Worm (Caenorhabditis elegans) whole organism, early embryonic: ENCODE results near the gene ppfr-4.
"Not testable (repeated sequence)": the region's sequence is repeated elsewhere in the genome, so short reads cannot be mapped to it uniquely, and the experiment has no call there.

Experiments used
- B0310.2 ChIP-seq: sonication (generic microtip); optimal IDR thresholded peaks from 2 replicates; lab custom pipeline; 2016; ENCODE audit warnings: mild to moderate bottlenecking, missing genetic modification characterization, missing compliant biosample characterization
- F13C5.2 ChIP-seq: sonication (generic microtip); optimal IDR thresholded peaks from 2 replicates; lab custom pipeline; 2017; ENCODE audit warnings: mild to moderate bottlenecking, missing genetic modification characterization, inconsistent platforms, missing compliant biosample characterization
- aly-1 ChIP-seq: sonication (generic microtip); optimal IDR thresholded peaks from 2 replicates; lab custom pipeline; 2016; ENCODE audit warnings: missing genetic modification characterization, missing compliant biosample characterization
- ama-1 ChIP-seq: fragments of 150-350 bp; optimal IDR thresholded peaks from 2 replicates; lab custom pipeline; 2014
- ceh-13 ChIP-seq: fragments of 200-800 bp; sonication (Bioruptor generic); optimal IDR thresholded peaks from 2 replicates; lab custom pipeline; 2018; ENCODE audit warnings: mild to moderate bottlenecking, missing genetic modification characterization, missing compliant biosample characterization
- ceh-36 ChIP-seq: sonication (generic microtip); optimal IDR thresholded peaks from 2 replicates; lab custom pipeline; 2016; ENCODE audit warnings: missing genetic modification characterization, inconsistent platforms, missing compliant biosample characterization
- ets-7 ChIP-seq: sonication (generic microtip); optimal IDR thresholded peaks from 2 replicates; lab custom pipeline; 2016; ENCODE audit warnings: missing genotype, missing genetic modification characterization, missing compliant biosample characterization
- flt-1 ChIP-seq: fragments of 200-800 bp; sonication (Bioruptor generic); IDR thresholded peaks from 2 replicates; pipeline ENCODE4 v1.3.6; 2022; ENCODE audit warnings: missing genetic modification characterization, missing compliant biosample characterization
- hmbx-1 ChIP-seq: sonication (generic microtip); optimal IDR thresholded peaks from 2 replicates; lab custom pipeline; 2016; ENCODE audit warnings: mild to moderate bottlenecking, missing genetic modification characterization, missing compliant biosample characterization
- hmg-4 ChIP-seq: fragments of 200-800 bp; sonication (Bioruptor generic); optimal IDR thresholded peaks from 2 replicates; lab custom pipeline; 2018; ENCODE audit warnings: mild to moderate bottlenecking, missing genetic modification characterization, missing compliant biosample characterization
- hnd-1 ChIP-seq: sonication (generic microtip); optimal IDR thresholded peaks from 2 replicates; lab custom pipeline; 2016; ENCODE audit warnings: missing genetic modification characterization, missing compliant biosample characterization
- pes-1 ChIP-seq: fragments of 200-800 bp; sonication (Bioruptor generic); IDR thresholded peaks from 2 replicates; pipeline ENCODE4 v1.3.6; 2022; ENCODE audit warnings: missing genetic modification reagents, missing genetic modification characterization, missing compliant biosample characterization
- scrt-1 ChIP-seq: fragments of 200-800 bp; sonication (Bioruptor generic); IDR thresholded peaks from 2 replicates; pipeline ENCODE4 v1.3.6; 2022; ENCODE audit warnings: missing genetic modification characterization, missing compliant biosample characterization
- sea-1 ChIP-seq: fragments of 200-800 bp; sonication (Bioruptor generic); conservative IDR thresholded peaks from 2 replicates; pipeline ENCODE4 v1.3.6; 2022; ENCODE audit warnings: missing genetic modification characterization, missing compliant biosample characterization
- tbx-11 ChIP-seq: fragments of 200-800 bp; sonication (Bioruptor generic); IDR thresholded peaks from 2 replicates; pipeline ENCODE4 v1.3.6; 2022; ENCODE audit warnings: missing genetic modification characterization, missing compliant biosample characterization
- tbx-37 ChIP-seq: fragments of 200-800 bp; sonication (Bioruptor generic); conservative IDR thresholded peaks from 2 replicates; pipeline ENCODE4 v1.3.6; 2022; ENCODE audit warnings: missing genetic modification reagents, missing genetic modification characterization, missing compliant biosample characterization
- tra-4 ChIP-seq: sonication (generic microtip); optimal IDR thresholded peaks from 2 replicates; lab custom pipeline; 2017; ENCODE audit warnings: missing genetic modification characterization, missing compliant biosample characterization

ppfr-4 gene

DNA sequence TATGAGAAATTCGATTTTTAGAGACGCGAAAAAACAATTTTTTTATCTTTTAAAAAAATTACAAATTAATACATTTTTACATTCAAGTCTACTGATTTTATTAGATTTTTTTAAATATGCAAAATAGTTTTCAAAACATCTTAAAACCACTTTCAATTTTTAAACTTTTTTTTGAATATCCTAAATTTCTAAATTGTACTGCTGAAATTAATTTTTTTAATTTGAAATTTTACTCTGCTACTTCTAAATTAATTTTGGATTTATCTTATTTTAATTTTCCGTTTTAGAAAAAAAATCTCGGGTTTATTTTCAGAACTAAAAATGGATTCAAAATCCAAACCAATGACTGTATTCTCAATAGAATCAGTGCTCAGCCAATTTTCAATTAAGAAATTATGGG is 40.7 kb upstream of the ppfr-4 start, which contains the start of gene Y71H2B.8:
Gene Y71H2B.8 (plus strand): TSS at position 301 of the 400 bp plus-strand sequence.
- no peak for TF ChIP-seq ceh-36
- TF ChIP-seq flt-1, result no peak
- no peak for TF ChIP-seq F13C5.2
- TF ChIP-seq tra-4, result no peak
- no peak for TF ChIP-seq hmbx-1 (tag; lab: Kevin White, UChicago)
- no peak for TF ChIP-seq aly-1
- TF ChIP-seq hmg-4 (GFP tag; lab: Kevin White, UChicago), result no peak
- no peak for TF ChIP-seq scrt-1 (GFP tag; lab: Robert Waterston, UW)
- no peak for TF ChIP-seq sea-1 (GFP tag; lab: Robert Waterston, UW)

DNA sequence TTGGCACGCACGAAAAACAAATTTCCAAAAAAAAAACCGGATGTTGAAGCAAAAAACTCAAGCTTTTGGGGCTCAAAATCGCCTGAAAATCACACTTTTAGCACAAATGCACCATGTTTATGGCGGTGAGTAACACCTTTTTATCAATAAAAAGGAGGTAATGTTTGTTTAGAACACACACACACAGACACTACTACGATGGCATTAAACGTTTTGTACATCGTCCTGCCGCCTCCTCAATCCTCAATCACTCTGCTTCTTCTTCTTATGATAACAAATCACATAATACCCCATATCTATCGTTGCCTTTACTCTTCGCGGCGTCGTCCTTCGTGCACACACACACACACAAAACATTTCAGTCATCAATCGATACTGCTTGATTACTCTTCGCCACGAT is 33.5 kb upstream of the ppfr-4 start, which contains the start of gene gpa-17:
Gene gpa-17 (plus strand): TSS at position 363 of the 400 bp plus-strand sequence.
- TF ChIP-seq pes-1 (GFP tag; lab: Robert Waterston, UW) (no peak), tbx-37 (no peak), hmg-4 (GFP tag; lab: Kevin White, UChicago) (no peak), flt-1 (no peak), sea-1 (GFP tag; lab: Robert Waterston, UW) (no peak), ceh-36 (no peak), tbx-11 (GFP tag; lab: Robert Waterston, UW) (no peak), ceh-13 (GFP tag; lab: Kevin White, UChicago) (no peak), F13C5.2 (no peak), hnd-1 (no peak), B0310.2 (no peak)

DNA sequence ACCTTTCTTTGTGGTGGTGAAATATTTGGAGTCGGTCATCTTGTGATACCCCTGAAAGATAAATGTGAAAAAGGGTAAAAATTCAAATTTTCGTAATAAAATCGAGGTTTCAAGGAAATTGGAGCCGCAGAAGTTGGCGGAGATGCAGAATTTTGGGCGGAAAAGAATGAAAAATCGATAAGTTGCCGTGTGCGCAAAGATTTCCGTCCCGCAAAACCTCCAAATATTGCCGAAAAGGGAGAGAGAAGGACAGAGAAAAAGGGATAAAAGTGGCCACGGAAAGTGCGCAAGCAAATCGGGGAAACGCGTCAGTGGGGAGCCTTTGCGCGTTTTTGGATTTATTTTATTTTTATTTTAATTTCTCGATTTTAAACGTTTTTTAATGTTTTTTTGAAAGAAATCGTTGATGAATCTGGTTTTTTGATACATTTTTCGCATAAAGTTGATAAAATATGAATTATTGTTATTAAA is 22.7 kb upstream of the ppfr-4 start, which contains the start of gene apb-1:
Gene apb-1 (minus strand): TSS at position 51 of the 471 bp plus-strand sequence.
- TF ChIP-seq ceh-13 (GFP tag; lab: Kevin White, UChicago), result no peak
- TF ChIP-seq hmg-4 (GFP tag; lab: Kevin White, UChicago), result peak; percentile 75
- TF ChIP-seq tbx-11 (GFP tag; lab: Robert Waterston, UW), result peak; percentile 65; the same call in 1 of the 2 replicates
- TF ChIP-seq sea-1 (GFP tag; lab: Robert Waterston, UW), result 0 out of 2 replicates have a peak, but pooled peaks have one; percentile 11
- no peak for TF ChIP-seq ets-7
- peak; percentile 42 for TF ChIP-seq ceh-36
- TF ChIP-seq F13C5.2, result peak; percentile 88
- peak; percentile 74 for TF ChIP-seq pes-1 (GFP tag; lab: Robert Waterston, UW)
- TF ChIP-seq tbx-37, result 0 out of 2 replicates have a peak, but pooled peaks have one; percentile 38
- no peak for TF ChIP-seq tra-4
- TF ChIP-seq ama-1 (lab: Kevin White, UChicago), result no peak
- TF ChIP-seq flt-1, result peak; percentile 68
- TF ChIP-seq scrt-1 (GFP tag; lab: Robert Waterston, UW), result 0 out of 2 replicates have a peak, but pooled peaks have one; percentile 50

DNA sequence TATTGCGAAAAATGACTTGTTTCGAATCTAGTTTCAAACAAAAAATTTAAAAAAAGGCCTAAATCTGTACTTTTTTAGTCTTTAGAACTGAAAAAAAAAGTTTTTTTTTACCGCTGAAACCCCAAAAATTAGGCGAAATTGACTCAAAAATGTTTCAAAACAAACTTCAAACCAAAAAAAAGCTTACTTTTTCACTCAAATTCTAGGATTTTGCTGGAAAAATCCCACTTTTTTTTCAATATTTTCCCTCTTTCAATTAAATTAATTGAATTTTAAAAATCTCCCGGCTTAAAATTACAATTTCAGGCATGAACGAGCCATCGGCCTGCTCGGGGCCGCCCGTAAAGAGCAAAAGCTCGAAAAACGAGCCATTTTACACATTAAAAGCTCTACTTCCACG is 22.0 kb upstream of the ppfr-4 start, which contains the start of gene mdt-19:
Gene mdt-19 (plus strand): TSS at position 301 of the 400 bp plus-strand sequence.
- no peak for TF ChIP-seq pes-1 (GFP tag; lab: Robert Waterston, UW)
- TF ChIP-seq tbx-11 (GFP tag; lab: Robert Waterston, UW), result no peak
- TF ChIP-seq tra-4, result no peak
- no peak for TF ChIP-seq tbx-37
- TF ChIP-seq B0310.2, result no peak
- no peak for TF ChIP-seq scrt-1 (GFP tag; lab: Robert Waterston, UW)
- no peak for TF ChIP-seq F13C5.2
- no peak for TF ChIP-seq ets-7
- TF ChIP-seq sea-1 (GFP tag; lab: Robert Waterston, UW), result no peak
- TF ChIP-seq hnd-1, result no peak
- no peak for TF ChIP-seq ama-1 (lab: Kevin White, UChicago)
- no peak for TF ChIP-seq ceh-13 (GFP tag; lab: Kevin White, UChicago)

DNA sequence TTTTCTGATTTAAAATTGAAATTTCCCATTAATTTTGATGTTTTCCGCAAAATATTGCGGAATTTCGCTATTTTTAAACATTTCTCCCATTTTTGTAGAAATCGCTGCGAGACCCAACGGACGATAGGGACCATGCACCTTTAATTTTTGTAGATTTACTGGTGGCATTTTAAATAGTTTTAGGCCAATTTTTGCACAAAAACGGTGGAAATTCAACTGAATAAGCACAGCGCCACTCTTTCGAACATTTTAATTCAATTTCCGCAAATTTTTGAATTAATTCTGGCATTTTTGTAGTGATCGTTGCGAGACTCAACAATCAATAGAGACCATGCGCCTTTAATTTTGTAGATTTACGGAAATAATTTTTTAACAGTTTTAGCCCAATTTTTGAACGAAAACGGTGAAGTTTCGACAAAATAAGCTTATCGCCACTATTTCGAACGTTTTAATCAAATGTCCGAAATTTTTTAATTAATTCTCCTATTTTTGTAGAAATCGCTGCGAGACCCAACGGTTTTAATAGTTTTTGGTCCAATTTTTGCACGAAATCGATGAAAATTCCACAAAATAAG is 21.2 kb upstream of the ppfr-4 start:
- TF ChIP-seq tbx-11 (GFP tag; lab: Robert Waterston, UW) (no peak), flt-1 (no peak), ceh-13 (GFP tag; lab: Kevin White, UChicago) (no peak), ets-7 (no peak), ama-1 (lab: Kevin White, UChicago) (no peak)

DNA sequence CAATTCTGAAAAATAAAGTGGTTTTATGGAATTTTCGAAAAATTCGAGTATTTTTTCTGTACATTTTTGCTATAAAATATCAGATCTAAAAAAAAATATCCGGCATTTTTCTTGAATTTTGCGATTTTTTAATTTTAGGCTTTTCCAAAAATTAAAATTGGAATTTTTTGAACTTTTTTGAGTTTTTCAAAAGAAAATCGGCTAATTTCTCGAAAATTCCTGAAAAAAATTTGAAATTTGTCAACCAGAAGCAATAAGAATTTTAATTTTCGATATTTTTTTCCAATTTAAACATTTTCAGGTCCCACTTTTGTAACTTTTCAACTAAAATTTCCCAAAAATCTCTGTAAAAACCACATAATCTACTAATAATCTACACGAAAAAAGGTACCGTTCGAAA is 16.1 kb upstream of the ppfr-4 start, which contains the start of gene Y71H2B.11:
Gene Y71H2B.11 (plus strand): TSS at position 301 of the 400 bp plus-strand sequence.
- no peak for TF ChIP-seq tbx-37
- no peak for TF ChIP-seq hmbx-1 (tag; lab: Kevin White, UChicago)
- no peak for TF ChIP-seq B0310.2
- TF ChIP-seq ets-7, result no peak
- TF ChIP-seq tbx-11 (GFP tag; lab: Robert Waterston, UW), result no peak
- TF ChIP-seq ama-1 (lab: Kevin White, UChicago), result no peak
- TF ChIP-seq sea-1 (GFP tag; lab: Robert Waterston, UW), result no peak

DNA sequence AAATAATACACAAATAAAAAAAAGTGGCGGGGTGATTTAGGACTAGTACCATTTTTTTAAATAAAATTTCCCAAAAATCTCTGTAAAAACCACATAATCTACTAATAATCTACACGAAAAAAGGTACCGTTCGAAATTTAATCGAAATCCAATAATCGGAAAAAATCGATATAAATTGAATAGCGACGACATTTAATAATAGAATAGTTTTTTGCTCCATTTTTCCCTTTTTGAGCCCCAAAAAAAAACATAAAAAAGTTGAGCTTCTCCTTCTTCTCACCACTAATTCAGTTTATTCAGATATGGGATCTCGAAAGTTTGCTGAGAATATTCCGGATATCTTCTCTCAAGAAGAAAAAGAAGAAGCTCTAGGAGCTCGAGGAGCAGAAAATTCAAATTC is 12.0 kb upstream of the ppfr-4 start, which contains the start of gene Y71H2B.5:
Gene Y71H2B.5 (plus strand): TSS at position 301 of the 400 bp plus-strand sequence.
- TF ChIP-seq tbx-37; pes-1 (GFP tag; lab: Robert Waterston, UW); ama-1 (lab: Kevin White, UChicago): not testable (repeated sequence)

DNA sequence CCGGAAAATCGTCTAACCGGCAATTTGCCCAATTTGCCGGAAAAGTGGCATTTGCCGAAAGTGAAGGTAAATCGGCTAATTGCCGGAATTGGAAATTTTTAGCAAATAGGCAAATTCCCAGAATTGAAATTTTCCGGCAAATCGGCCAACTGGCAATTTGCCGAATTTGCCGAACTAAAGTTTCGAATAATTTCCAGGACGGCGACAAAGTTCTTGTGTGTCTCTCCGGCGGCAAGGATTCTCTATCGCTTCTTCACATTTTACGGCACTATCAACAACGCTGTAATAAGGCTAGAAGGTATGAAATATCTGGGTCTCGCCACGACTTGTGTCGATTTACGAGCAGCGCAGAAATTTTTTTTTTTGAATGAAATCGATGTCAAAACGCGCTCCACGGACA is 3.5 kb upstream of the ppfr-4 start:
- TF ChIP-seq F13C5.2 (no peak), aly-1 (no peak), B0310.2 (no peak), hnd-1 (no peak), flt-1 (no peak), pes-1 (GFP tag; lab: Robert Waterston, UW) (no peak), sea-1 (GFP tag; lab: Robert Waterston, UW) (no peak), tbx-11 (GFP tag; lab: Robert Waterston, UW) (no peak), hmg-4 (GFP tag; lab: Kevin White, UChicago) (no peak), hmbx-1 (tag; lab: Kevin White, UChicago) (no peak), tbx-37 (no peak), ceh-36 (no peak), scrt-1 (GFP tag; lab: Robert Waterston, UW) (no peak), ama-1 (lab: Kevin White, UChicago) (no peak), ets-7 (no peak), ceh-13 (GFP tag; lab: Kevin White, UChicago) (no peak), tra-4 (no peak)
